Fruit fly (Drosophila melanogaster): ENCODE data around the gene AP-1-2beta.

The AP-1-2beta gene

dm6 chrX:19748565-19748964 is 17.8 kb downstream of the AP-1-2beta start:
- TF ChIP-seq psq (optimal IDR thresholded peaks at IDR 0.05) = no peak
- no peak for TF ChIP-seq Myc (optimal IDR thresholded peaks at IDR 0.05)
- TF ChIP-seq ttk (optimal IDR thresholded peaks at IDR 0.05) = no peak
- TF ChIP-seq insv (optimal IDR thresholded peaks at IDR 0.05) = no peak
- TF ChIP-seq h (optimal IDR thresholded peaks at IDR 0.05) = no peak
- TF ChIP-seq Sin3A (optimal IDR thresholded peaks at IDR 0.05) = no peak

dm6 chrX:19750626-19751149 is 19.9 kb downstream of the AP-1-2beta start, which contains the start of gene Abcd3:
TSS of gene Abcd3 (plus strand) at chrX:19750770.
- TF ChIP-seq ttk (optimal IDR thresholded peaks at IDR 0.05) (no peak), Myc (optimal IDR thresholded peaks at IDR 0.05) (no peak), Sin3A (optimal IDR thresholded peaks at IDR 0.05) (no peak)

dm6 chrX:19752344-19752743 is 21.5 kb downstream of the AP-1-2beta start:
- TF ChIP-seq h (optimal IDR thresholded peaks at IDR 0.05) (no peak), Myc (optimal IDR thresholded peaks at IDR 0.05) (no peak), insv (optimal IDR thresholded peaks at IDR 0.05) (no peak), psq (optimal IDR thresholded peaks at IDR 0.05) (no peak), ttk (optimal IDR thresholded peaks at IDR 0.05) (no peak), Sin3A (optimal IDR thresholded peaks at IDR 0.05) (no peak)

- TF ChIP-seq Sin3A (optimal IDR thresholded peaks at IDR 0.05) (no peak), h (optimal IDR thresholded peaks at IDR 0.05) (no peak), Myc (optimal IDR thresholded peaks at IDR 0.05) (no peak), insv (optimal IDR thresholded peaks at IDR 0.05) (no peak), ttk (optimal IDR thresholded peaks at IDR 0.05) (no peak), psq (optimal IDR thresholded peaks at IDR 0.05) (no peak)
Measured at dm6 chrX:19753710-19754109, 22.9 kb downstream of the AP-1-2beta start.

- TF ChIP-seq h (optimal IDR thresholded peaks at IDR 0.05) (no peak), Sin3A (optimal IDR thresholded peaks at IDR 0.05) (no peak), Myc (optimal IDR thresholded peaks at IDR 0.05) (no peak), ttk (optimal IDR thresholded peaks at IDR 0.05) (no peak), psq (optimal IDR thresholded peaks at IDR 0.05) (no peak), insv (optimal IDR thresholded peaks at IDR 0.05) (no peak)
Measured at dm6 chrX:19754152-19754579, 23.4 kb downstream of the AP-1-2beta start.

- no peak for TF ChIP-seq ttk (optimal IDR thresholded peaks at IDR 0.05)
- TF ChIP-seq insv (optimal IDR thresholded peaks at IDR 0.05) = no peak
- TF ChIP-seq psq (optimal IDR thresholded peaks at IDR 0.05) = no peak
Measured at dm6 chrX:19754705-19755403, 24.1 kb downstream of the AP-1-2beta start.

dm6 chrX:19762167-19762566 is 31.4 kb downstream of the AP-1-2beta start:
- TF ChIP-seq insv (optimal IDR thresholded peaks at IDR 0.05) (no peak), Sin3A (optimal IDR thresholded peaks at IDR 0.05) (no peak), h (optimal IDR thresholded peaks at IDR 0.05) (no peak)

- TF ChIP-seq insv (optimal IDR thresholded peaks at IDR 0.05) = no peak
- no peak for TF ChIP-seq Sin3A (optimal IDR thresholded peaks at IDR 0.05)
- TF ChIP-seq Myc (optimal IDR thresholded peaks at IDR 0.05) = no peak
- TF ChIP-seq psq (optimal IDR thresholded peaks at IDR 0.05) = no peak
- no peak for TF ChIP-seq ttk (optimal IDR thresholded peaks at IDR 0.05)
- no peak for TF ChIP-seq h (optimal IDR thresholded peaks at IDR 0.05)
Measured at dm6 chrX:19763440-19764002, 32.7 kb downstream of the AP-1-2beta start.

- TF ChIP-seq psq (optimal IDR thresholded peaks at IDR 0.05) = no peak
- TF ChIP-seq Sin3A (optimal IDR thresholded peaks at IDR 0.05) = no peak
- TF ChIP-seq Myc (optimal IDR thresholded peaks at IDR 0.05) = no peak
- no peak for TF ChIP-seq insv (optimal IDR thresholded peaks at IDR 0.05)
- no peak for TF ChIP-seq ttk (optimal IDR thresholded peaks at IDR 0.05)
- TF ChIP-seq h (optimal IDR thresholded peaks at IDR 0.05) = no peak
Measured at dm6 chrX:19764824-19765489, 34.2 kb downstream of the AP-1-2beta start, which contains the start of gene CG12702. TSS of gene CG12702 (minus strand) at chrX:19764874.

dm6 chrX:19765490-19766212 is 34.8 kb downstream of the AP-1-2beta start:
- TF ChIP-seq psq (optimal IDR thresholded peaks at IDR 0.05) (no peak), Sin3A (optimal IDR thresholded peaks at IDR 0.05) (no peak), ttk (optimal IDR thresholded peaks at IDR 0.05) (no peak), h (optimal IDR thresholded peaks at IDR 0.05) (no peak), Myc (optimal IDR thresholded peaks at IDR 0.05) (no peak)

dm6 chrX:19769821-19770519 is 39.2 kb downstream of the AP-1-2beta start:
- TF ChIP-seq psq (optimal IDR thresholded peaks at IDR 0.05) (no peak), h (optimal IDR thresholded peaks at IDR 0.05) (no peak), Sin3A (optimal IDR thresholded peaks at IDR 0.05) (no peak), ttk (optimal IDR thresholded peaks at IDR 0.05) (no peak), insv (optimal IDR thresholded peaks at IDR 0.05) (no peak), Myc (optimal IDR thresholded peaks at IDR 0.05) (no peak)

All from Kc167 (cell line).